Worm (Caenorhabditis elegans): ENCODE data around the gene klp-12.

DNA sequence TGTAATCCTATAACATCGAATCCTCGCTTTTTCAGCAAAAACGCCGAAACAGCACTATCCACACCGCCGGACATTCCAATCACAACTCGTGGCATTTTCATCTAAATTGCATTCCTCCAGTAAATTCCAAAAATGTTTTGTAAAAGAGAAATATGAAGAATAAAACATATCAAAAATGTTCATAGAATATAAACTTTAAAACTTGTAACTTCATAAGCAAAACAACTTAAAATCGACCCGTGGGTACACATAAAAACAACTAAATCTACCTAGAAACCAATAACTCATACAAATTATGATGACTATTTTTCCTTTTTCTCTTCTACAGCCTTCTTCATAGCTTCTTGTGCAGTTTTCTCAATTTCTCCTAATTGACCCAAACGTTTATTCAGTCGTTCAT, 62.9 kb downstream of the klp-12 start, which contains the start of gene mttu-1:
- no peak for TF ChIP-seq him-1 (tag; optimal IDR thresholded peaks at IDR 0.05)
- TF ChIP-seq W03F9.2 (tag; optimal IDR thresholded peaks at IDR 0.05), result no peak
